Worm (Caenorhabditis elegans): ENCODE data around the gene clec-162.

The clec-162 gene

ce11 chrIII:9714731-9715130 lies 10.3 kb downstream of the clec-162 start:
- TF ChIP-seq sea-1 (GFP tag; conservative IDR thresholded peaks at IDR 0.05) (no peak), scrt-1 (GFP tag; IDR thresholded peaks at IDR 0.05) (no peak), hmbx-1 (tag; optimal IDR thresholded peaks at IDR 0.05) (no peak), hmg-4 (GFP tag; optimal IDR thresholded peaks at IDR 0.05) (no peak), ceh-36 (tag; optimal IDR thresholded peaks at IDR 0.05) (no peak), tra-4 (tag; optimal IDR thresholded peaks at IDR 0.05) (no peak), tbx-11 (GFP tag; IDR thresholded peaks at IDR 0.05) (no peak), flt-1 (GFP tag; IDR thresholded peaks at IDR 0.05) (no peak), ets-7 (tag; optimal IDR thresholded peaks at IDR 0.05) (no peak)

ce11 chrIII:9713862-9714261 lies 11.2 kb downstream of the clec-162 start, which contains the start of gene ncx-6:
ncx-6 (minus strand) TSS chrIII:9713949.
- TF ChIP-seq tra-4 (tag; optimal IDR thresholded peaks at IDR 0.05) (no peak), sea-1 (GFP tag; conservative IDR thresholded peaks at IDR 0.05) (no peak), aly-1 (tag; optimal IDR thresholded peaks at IDR 0.05) (no peak), ama-1 (optimal IDR thresholded peaks at IDR 0.05) (no peak), flt-1 (GFP tag; IDR thresholded peaks at IDR 0.05) (no peak), pes-1 (GFP tag; IDR thresholded peaks at IDR 0.05) (no peak), hnd-1 (tag; optimal IDR thresholded peaks at IDR 0.05) (no peak), tbx-11 (GFP tag; IDR thresholded peaks at IDR 0.05) (no peak), hmbx-1 (tag; optimal IDR thresholded peaks at IDR 0.05) (no peak), F13C5.2 (tag; optimal IDR thresholded peaks at IDR 0.05) (no peak), ceh-36 (tag; optimal IDR thresholded peaks at IDR 0.05) (no peak), hmg-4 (GFP tag; optimal IDR thresholded peaks at IDR 0.05) (no peak), ets-7 (tag; optimal IDR thresholded peaks at IDR 0.05) (no peak)

DNA sequence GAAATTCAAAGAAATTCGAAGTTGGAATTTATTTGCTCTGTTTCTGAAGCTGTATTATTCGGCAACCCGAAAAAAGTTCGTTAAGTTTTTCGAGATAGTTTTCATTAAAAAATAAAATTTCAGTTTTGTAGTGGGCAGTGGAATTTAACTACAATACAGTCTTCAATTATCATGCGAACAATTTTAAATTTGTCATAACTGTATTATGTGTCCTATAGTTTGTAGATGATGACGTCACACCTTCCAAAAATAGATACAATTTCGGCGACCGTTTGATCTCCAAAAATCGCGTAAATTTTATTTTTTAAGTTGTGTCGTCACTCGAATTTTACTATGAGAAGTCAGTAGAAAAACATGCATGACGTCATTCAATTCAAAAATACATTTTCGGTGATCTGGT lies 11.8 kb downstream of the clec-162 start:
- TF ChIP-seq hmbx-1 (tag; optimal IDR thresholded peaks at IDR 0.05) (no peak), ceh-13 (GFP tag; optimal IDR thresholded peaks at IDR 0.05) (no peak), ceh-36 (tag; optimal IDR thresholded peaks at IDR 0.05) (no peak), hmg-4 (GFP tag; optimal IDR thresholded peaks at IDR 0.05) (no peak), F13C5.2 (tag; optimal IDR thresholded peaks at IDR 0.05) (no peak), scrt-1 (GFP tag; IDR thresholded peaks at IDR 0.05) (no peak), hnd-1 (tag; optimal IDR thresholded peaks at IDR 0.05) (no peak), ets-7 (tag; optimal IDR thresholded peaks at IDR 0.05) (no peak), B0310.2 (tag; optimal IDR thresholded peaks at IDR 0.05) (no peak), tbx-11 (GFP tag; IDR thresholded peaks at IDR 0.05) (no peak), sea-1 (GFP tag; conservative IDR thresholded peaks at IDR 0.05) (no peak), flt-1 (GFP tag; IDR thresholded peaks at IDR 0.05) (no peak), ama-1 (optimal IDR thresholded peaks at IDR 0.05) (no peak), pes-1 (GFP tag; IDR thresholded peaks at IDR 0.05) (no peak), tra-4 (tag; optimal IDR thresholded peaks at IDR 0.05) (no peak), aly-1 (tag; optimal IDR thresholded peaks at IDR 0.05) (no peak)

- no peak for TF ChIP-seq hmg-4 (GFP tag; optimal IDR thresholded peaks at IDR 0.05)
- no peak for TF ChIP-seq B0310.2 (tag; optimal IDR thresholded peaks at IDR 0.05)
- TF ChIP-seq ama-1 (optimal IDR thresholded peaks at IDR 0.05), result no peak
- TF ChIP-seq hnd-1 (tag; optimal IDR thresholded peaks at IDR 0.05), result no peak
Observed at ce11 chrIII:9711163-9711562, 13.9 kb downstream of the clec-162 start.

- TF ChIP-seq F13C5.2 (tag; optimal IDR thresholded peaks at IDR 0.05) (peak; percentile 20), tra-4 (tag; optimal IDR thresholded peaks at IDR 0.05) (no peak), pes-1 (GFP tag; IDR thresholded peaks at IDR 0.05) (0 out of 2 replicates have a peak, but pooled peaks have one; percentile 39), ets-7 (tag; optimal IDR thresholded peaks at IDR 0.05) (no peak), hmbx-1 (tag; optimal IDR thresholded peaks at IDR 0.05) (no peak), tbx-37 (GFP tag; conservative IDR thresholded peaks at IDR 0.05) (0 out of 2 replicates have a peak, but pooled peaks have one; percentile 25), ceh-36 (tag; optimal IDR thresholded peaks at IDR 0.05) (no peak), ceh-13 (GFP tag; optimal IDR thresholded peaks at IDR 0.05) (no peak), hmg-4 (GFP tag; optimal IDR thresholded peaks at IDR 0.05) (peak; percentile 60)
Observed at ce11 chrIII:9705157-9705905, 19.7 kb downstream of the clec-162 start.

- no peak for TF ChIP-seq F13C5.2 (tag; optimal IDR thresholded peaks at IDR 0.05)
- no peak for TF ChIP-seq ama-1 (optimal IDR thresholded peaks at IDR 0.05)
- no peak for TF ChIP-seq scrt-1 (GFP tag; IDR thresholded peaks at IDR 0.05)
- no peak for TF ChIP-seq B0310.2 (tag; optimal IDR thresholded peaks at IDR 0.05)
- TF ChIP-seq tbx-37 (GFP tag; conservative IDR thresholded peaks at IDR 0.05), result no peak
- TF ChIP-seq sea-1 (GFP tag; conservative IDR thresholded peaks at IDR 0.05), result no peak
- TF ChIP-seq flt-1 (GFP tag; IDR thresholded peaks at IDR 0.05), result no peak
- no peak for TF ChIP-seq tbx-11 (GFP tag; IDR thresholded peaks at IDR 0.05)
- no peak for TF ChIP-seq ceh-13 (GFP tag; optimal IDR thresholded peaks at IDR 0.05)
- no peak for TF ChIP-seq hmbx-1 (tag; optimal IDR thresholded peaks at IDR 0.05)
- TF ChIP-seq hnd-1 (tag; optimal IDR thresholded peaks at IDR 0.05), result no peak
- TF ChIP-seq aly-1 (tag; optimal IDR thresholded peaks at IDR 0.05), result no peak
- TF ChIP-seq tra-4 (tag; optimal IDR thresholded peaks at IDR 0.05), result no peak
- no peak for TF ChIP-seq pes-1 (GFP tag; IDR thresholded peaks at IDR 0.05)
- no peak for TF ChIP-seq ceh-36 (tag; optimal IDR thresholded peaks at IDR 0.05)
- no peak for TF ChIP-seq hmg-4 (GFP tag; optimal IDR thresholded peaks at IDR 0.05)
- no peak for TF ChIP-seq ets-7 (tag; optimal IDR thresholded peaks at IDR 0.05)
Observed at ce11 chrIII:9704606-9704938, 20.4 kb downstream of the clec-162 start.

ce11 chrIII:9703747-9704605 lies 21.0 kb downstream of the clec-162 start:
- TF ChIP-seq scrt-1 (GFP tag; IDR thresholded peaks at IDR 0.05) (0 out of 2 replicates have a peak, but pooled peaks have one; percentile 68), F13C5.2 (tag; optimal IDR thresholded peaks at IDR 0.05) (no peak), tbx-11 (GFP tag; IDR thresholded peaks at IDR 0.05) (peak; percentile 34; the same call in 1 of the 2 replicates), ceh-36 (tag; optimal IDR thresholded peaks at IDR 0.05) (peak; percentile 32), hmg-4 (GFP tag; optimal IDR thresholded peaks at IDR 0.05) (no peak), pes-1 (GFP tag; IDR thresholded peaks at IDR 0.05) (no peak)
